Worm (Caenorhabditis elegans) whole organism, L1 larva: ENCODE results near the gene ddr-2.

Source experiments
- Y116A8C.19 ChIP-seq: sonication (generic microtip); optimal IDR thresholded peaks from 2 replicates; lab custom pipeline; 2016; ENCODE audit warnings: missing compliant biosample characterization, missing genetic modification characterization, borderline replicate concordance
- aly-2 ChIP-seq: fragments of 150-350 bp; optimal IDR thresholded peaks from 2 replicates; lab custom pipeline; 2014; ENCODE audit warnings: missing biosample characterization, missing genetic modification characterization
- ama-1 ChIP-seq: fragments of 150-350 bp; optimal IDR thresholded peaks from 2 replicates; lab custom pipeline; 2014
- ceh-63 ChIP-seq: fragments of 200-800 bp; sonication (Bioruptor generic); optimal IDR thresholded peaks from 2 replicates; lab custom pipeline; 2018; ENCODE audit warnings: mild to moderate bottlenecking, missing genetic modification characterization, missing compliant biosample characterization
- ceh-82 ChIP-seq, 3 experiments: fragments of 150-350 bp in 1 of 3; sonication (generic microtip) in 2 of 3; optimal IDR thresholded peaks; 2 replicates each; lab custom pipeline; 2014 to 2017; ENCODE audit warnings: missing biosample characterization in 3 of 3, missing genetic modification characterization in 3 of 3
- ceh-88 ChIP-seq: fragments of 200-800 bp; sonication (Bioruptor generic); IDR thresholded peaks from 2 replicates; pipeline ENCODE4 v1.3.6; 2022; ENCODE audit warnings: missing genetic modification characterization, missing compliant biosample characterization
- dpl-1 ChIP-seq, 3 experiments: fragments of 150-350 bp in 2 of 3; sonication (generic microtip) in 1 of 3; optimal IDR thresholded peaks; 2 replicates each; lab custom pipeline; 2014 to 2017; ENCODE audit warnings: missing biosample characterization in 3 of 3, missing genetic modification characterization in 3 of 3, missing genetic modification reagents in 3 of 3
- dsc-1 ChIP-seq: sonication (generic microtip); optimal IDR thresholded peaks from 2 replicates; lab custom pipeline; 2016; ENCODE audit warnings: mild to moderate bottlenecking, missing genetic modification characterization, missing compliant biosample characterization
- efl-1 ChIP-seq, 4 experiments: fragments of 150-350 bp; optimal IDR thresholded peaks in 3 of 4; peaks in 1 of 4; 1 replicate in 1 of 4; 2 replicates in 3 of 4; lab custom pipeline; 2014; ENCODE audit warnings: missing biosample characterization in 2 of 4, missing genetic modification characterization in 2 of 4, missing genetic modification reagents in 2 of 4
- efl-3 ChIP-seq: fragments of 200-800 bp; sonication (Bioruptor generic); optimal IDR thresholded peaks from 2 replicates; lab custom pipeline; 2018; ENCODE audit warnings: mild to moderate bottlenecking, missing genetic modification characterization, missing compliant biosample characterization
- egl-13 ChIP-seq: sonication (generic microtip); optimal IDR thresholded peaks from 2 replicates; lab custom pipeline; 2016; ENCODE audit warnings: missing genotype, missing genetic modification reagents, missing genetic modification characterization, missing compliant biosample characterization
- egl-27 ChIP-seq, 2 experiments: fragments of 150-350 bp in 1 of 2; sonication (generic microtip); optimal IDR thresholded peaks; 3 replicates each; lab custom pipeline; 2017 to 2018; ENCODE audit warnings: missing biosample characterization in 2 of 2, missing genetic modification characterization in 2 of 2, missing genetic modification reagents in 2 of 2
- elt-2 ChIP-seq: sonication (generic microtip); optimal IDR thresholded peaks from 2 replicates; lab custom pipeline; 2016; ENCODE audit warnings: missing genetic modification characterization, mild to moderate bottlenecking, inconsistent platforms, missing compliant biosample characterization, missing genetic modification reagents
- elt-3 ChIP-seq, 6 experiments: fragments of 150-350 bp in 1 of 6; sonication (generic microtip); optimal IDR thresholded peaks; 2 replicates each; lab custom pipeline; 2017 to 2018; ENCODE audit warnings: missing biosample characterization in 6 of 6, missing genetic modification characterization in 6 of 6, inconsistent platforms in 1 of 6
- ets-5 ChIP-seq: fragments of 200-800 bp; sonication (Bioruptor generic); IDR thresholded peaks from 2 replicates; pipeline ENCODE4 v1.3.6; 2022; ENCODE audit warnings: missing genetic modification characterization, missing compliant biosample characterization
- fos-1 ChIP-seq: fragments of 150-350 bp; optimal IDR thresholded peaks from 2 replicates; lab custom pipeline; 2014; ENCODE audit warnings: missing biosample characterization, missing genetic modification characterization
- grh-1 ChIP-seq: fragments of 200-800 bp; sonication (Bioruptor generic); IDR thresholded peaks from 2 replicates; pipeline ENCODE4 v1.3.6; 2022; ENCODE audit warnings: missing genetic modification reagents, missing genetic modification characterization, missing compliant biosample characterization
- hlh-4 ChIP-seq: sonication (generic microtip); optimal IDR thresholded peaks from 2 replicates; lab custom pipeline; 2016; ENCODE audit warnings: mild to moderate bottlenecking, missing genetic modification characterization, missing compliant biosample characterization
- hpl-2 ChIP-seq: fragments of 150-350 bp; optimal IDR thresholded peaks from 2 replicates; lab custom pipeline; 2014; ENCODE audit warnings: missing biosample characterization, missing genetic modification reagents, missing genetic modification characterization
- jun-1 ChIP-seq: fragments of 150-350 bp; optimal IDR thresholded peaks from 2 replicates; lab custom pipeline; 2014; ENCODE audit warnings: missing biosample characterization, missing genetic modification reagents, missing genetic modification characterization
- lin-13 ChIP-seq: fragments of 150-350 bp; optimal IDR thresholded peaks from 2 replicates; lab custom pipeline; 2014; ENCODE audit warnings: missing biosample characterization, missing genetic modification reagents, missing genetic modification characterization
- lin-14 ChIP-seq: fragments of 200-800 bp; sonication (Bioruptor generic); optimal IDR thresholded peaks from 2 replicates; lab custom pipeline; 2018; ENCODE audit warnings: mild to moderate bottlenecking, missing genetic modification characterization, moderate library complexity, missing compliant biosample characterization
- lin-15B ChIP-seq: fragments of 150-350 bp; sonication (generic microtip); optimal IDR thresholded peaks from 3 replicates; lab custom pipeline; 2014; ENCODE audit warnings: missing biosample characterization, missing genetic modification characterization
- lin-35 ChIP-seq, 2 experiments: fragments of 150-350 bp; optimal IDR thresholded peaks; 2 replicates each; lab custom pipeline; 2014; ENCODE audit warnings: missing biosample characterization in 2 of 2, missing genetic modification characterization in 2 of 2, missing genetic modification reagents in 2 of 2
- lin-39 ChIP-seq: fragments of 150-350 bp; optimal IDR thresholded peaks from 2 replicates; lab custom pipeline; 2014; ENCODE audit warnings: missing biosample characterization, missing genetic modification reagents, missing genetic modification characterization
- lsy-2 ChIP-seq, 2 experiments: fragments of 150-350 bp; optimal IDR thresholded peaks; 2 replicates each; lab custom pipeline; 2014; ENCODE audit warnings: missing biosample characterization in 2 of 2, missing genetic modification characterization in 2 of 2
- mab-9 ChIP-seq: fragments of 200-800 bp; sonication (Bioruptor generic); IDR thresholded peaks from 2 replicates; pipeline ENCODE4 v1.3.6; 2022; ENCODE audit warnings: missing genetic modification reagents, missing genetic modification characterization, missing compliant biosample characterization
- mdl-1 ChIP-seq, 2 experiments: fragments of 150-350 bp; optimal IDR thresholded peaks; 2 replicates each; lab custom pipeline; 2014 to 2017; ENCODE audit warnings: missing biosample characterization in 2 of 2, missing genetic modification characterization in 2 of 2, inconsistent platforms in 1 of 2
- mef-2 ChIP-seq: fragments of 150-350 bp; optimal IDR thresholded peaks from 2 replicates; lab custom pipeline; 2014; ENCODE audit warnings: missing biosample characterization, missing genetic modification characterization
- mep-1 ChIP-seq: fragments of 150-350 bp; optimal IDR thresholded peaks from 2 replicates; lab custom pipeline; 2014; ENCODE audit warnings: missing biosample characterization, missing genetic modification characterization
- nhr-19 ChIP-seq: fragments of 200-800 bp; sonication (Bioruptor generic); conservative IDR thresholded peaks from 2 replicates; pipeline ENCODE4 v1.3.6; 2022; ENCODE audit warnings: missing genetic modification characterization, missing compliant biosample characterization
- nhr-20 ChIP-seq: sonication (generic microtip); optimal IDR thresholded peaks from 2 replicates; lab custom pipeline; 2016; ENCODE audit warnings: mild to moderate bottlenecking, missing genetic modification characterization, missing compliant biosample characterization
- nhr-237 ChIP-seq: fragments of 150-350 bp; optimal IDR thresholded peaks from 2 replicates; lab custom pipeline; 2014; ENCODE audit warnings: missing biosample characterization, missing genetic modification characterization
- nhr-71 ChIP-seq: sonication (generic microtip); optimal IDR thresholded peaks from 2 replicates; lab custom pipeline; 2016; ENCODE audit warnings: mild to moderate bottlenecking, missing genetic modification characterization, moderate library complexity, missing compliant biosample characterization
- nhr-90 ChIP-seq: sonication (generic microtip); optimal IDR thresholded peaks from 2 replicates; lab custom pipeline; 2016; ENCODE audit warnings: mild to moderate bottlenecking, missing genetic modification characterization, missing compliant biosample characterization; ENCODE audit not compliant: poor library complexity
- pag-3 ChIP-seq: sonication (generic microtip); optimal IDR thresholded peaks from 2 replicates; lab custom pipeline; 2017; ENCODE audit warnings: missing genetic modification characterization, mild to moderate bottlenecking, missing compliant biosample characterization, antibody characterized with exemption, borderline replicate concordance; ENCODE audit not compliant: insufficient read depth
- pax-3 ChIP-seq: fragments of 200-800 bp; sonication (Bioruptor generic); optimal IDR thresholded peaks from 2 replicates; lab custom pipeline; 2018; ENCODE audit warnings: mild to moderate bottlenecking, missing genetic modification characterization, moderate library complexity, missing compliant biosample characterization
- pqm-1 ChIP-seq: sonication (generic microtip); optimal IDR thresholded peaks from 3 replicates; lab custom pipeline; 2017; ENCODE audit warnings: missing biosample characterization, missing genetic modification characterization
- rnt-1 ChIP-seq: sonication (generic microtip); optimal IDR thresholded peaks from 2 replicates; lab custom pipeline; 2016; ENCODE audit warnings: mild to moderate bottlenecking, missing genetic modification characterization, moderate library complexity, missing compliant biosample characterization
- skn-1 ChIP-seq: fragments of 150-350 bp; optimal IDR thresholded peaks from 2 replicates; lab custom pipeline; 2014; ENCODE audit warnings: missing biosample characterization, missing genetic modification characterization
- snpc-4 ChIP-seq: fragments of 150-350 bp; optimal IDR thresholded peaks from 2 replicates; lab custom pipeline; 2014; ENCODE audit warnings: missing biosample characterization, missing genetic modification characterization
- sptf-1 ChIP-seq: fragments of 150-350 bp; optimal IDR thresholded peaks from 2 replicates; lab custom pipeline; 2014; ENCODE audit warnings: missing biosample characterization, missing genetic modification characterization
- sup-37 ChIP-seq: fragments of 200-800 bp; sonication (Bioruptor generic); optimal IDR thresholded peaks from 2 replicates; lab custom pipeline; 2018; ENCODE audit warnings: mild to moderate bottlenecking, missing genetic modification characterization, missing compliant biosample characterization
- swsn-7 ChIP-seq: sonication (generic microtip); optimal IDR thresholded peaks from 2 replicates; lab custom pipeline; 2016; ENCODE audit warnings: missing genetic modification characterization, missing compliant biosample characterization
- tlp-1 ChIP-seq: fragments of 150-350 bp; optimal IDR thresholded peaks from 2 replicates; lab custom pipeline; 2014; ENCODE audit warnings: missing biosample characterization, missing genetic modification characterization
- unc-130 ChIP-seq: fragments of 150-350 bp; optimal IDR thresholded peaks from 2 replicates; lab custom pipeline; 2017; ENCODE audit warnings: missing biosample characterization, missing genetic modification characterization, inconsistent platforms
- unc-30 ChIP-seq: sonication (generic microtip); optimal IDR thresholded peaks from 2 replicates; lab custom pipeline; 2017; ENCODE audit warnings: missing biosample characterization, missing genetic modification characterization
- unc-86 ChIP-seq: sonication (generic microtip); optimal IDR thresholded peaks from 2 replicates; lab custom pipeline; 2016; ENCODE audit warnings: missing genetic modification characterization, missing compliant biosample characterization
- xbp-1 ChIP-seq: sonication (generic microtip); optimal IDR thresholded peaks from 2 replicates; lab custom pipeline; 2016; ENCODE audit warnings: missing genetic modification characterization, missing compliant biosample characterization
- zag-1 ChIP-seq: fragments of 150-350 bp; optimal IDR thresholded peaks from 2 replicates; lab custom pipeline; 2014; ENCODE audit warnings: missing biosample characterization, missing genetic modification characterization
- ztf-4 ChIP-seq: fragments of 150-350 bp; optimal IDR thresholded peaks from 2 replicates; lab custom pipeline; 2014; ENCODE audit warnings: missing biosample characterization, missing genetic modification characterization

Gene ddr-2

ce11 chrX:3334115-3334514 is 19.0 kb downstream of the ddr-2 start:
- TF ChIP-seq lin-15B (tag; lab: Kevin White, UChicago) (no peak), fos-1 (tag; lab: Kevin White, UChicago) (no peak), elt-2 (tag; lab: Kevin White, UChicago) (peak; percentile 65), nhr-71 (no peak), jun-1 (tag; lab: Kevin White, UChicago) (peak; percentile 8)
- TF ChIP-seq, all 84 proteins: peak for 2

- no peak for TF ChIP-seq aly-2 (tag; lab: Kevin White, UChicago)
- TF ChIP-seq jun-1 (tag; lab: Kevin White, UChicago), result no peak
- TF ChIP-seq lin-13 (GFP tag; lab: Kevin White, UChicago), result no peak
- no peak for TF ChIP-seq nhr-90 (tag; lab: Kevin White, UChicago)
- no peak for TF ChIP-seq ets-5 (GFP tag; lab: Robert Waterston, UW)
- TF ChIP-seq zag-1 (tag; lab: Kevin White, UChicago), result no peak
- TF ChIP-seq lin-14 (GFP tag; lab: Kevin White, UChicago), result peak; percentile 40
- no peak for TF ChIP-seq Y116A8C.19 (tag; lab: Kevin White, UChicago)
- no peak for TF ChIP-seq elt-3 (tag; optimal IDR thresholded peaks at IDR 0.05; lab: Kevin White, UChicago)
- TF ChIP-seq unc-30 (tag; lab: Kevin White, UChicago), result no peak
- no peak for TF ChIP-seq ama-1 (lab: Kevin White, UChicago)
- no peak for TF ChIP-seq hlh-4
- no peak for TF ChIP-seq nhr-19 (GFP tag; lab: Robert Waterston, UW)
- TF ChIP-seq skn-1 (tag; lab: Kevin White, UChicago), result no peak
- TF ChIP-seq ztf-4 (tag; lab: Kevin White, UChicago), result no peak
- TF ChIP-seq lsy-2 (tag; optimal IDR thresholded peaks at IDR 0.05; lab: Kevin White, UChicago), result peak in 1 of 2 experiments; percentile 5
- no peak for TF ChIP-seq nhr-20 (tag; lab: Kevin White, UChicago)
- no peak for TF ChIP-seq lin-39
- TF ChIP-seq pqm-1 (tag; lab: Kevin White, UChicago), result no peak
- no peak for TF ChIP-seq unc-86 (tag; lab: Kevin White, UChicago)
- TF ChIP-seq fos-1 (tag; lab: Kevin White, UChicago), result no peak
- TF ChIP-seq lin-35 (GFP tag; optimal IDR thresholded peaks at IDR 0.05; lab: Kevin White, UChicago), result no peak
- no peak for TF ChIP-seq mab-9 (GFP tag; lab: Robert Waterston, UW)
- no peak for TF ChIP-seq ceh-88 (GFP tag; lab: Robert Waterston, UW)
- TF ChIP-seq egl-13 (tag; lab: Kevin White, UChicago), result peak; percentile 59
- TF ChIP-seq dpl-1 (GFP tag; optimal IDR thresholded peaks at IDR 0.05; lab: Kevin White, UChicago), result no peak
- no peak for TF ChIP-seq ceh-63 (GFP tag; lab: Kevin White, UChicago)
- no peak for TF ChIP-seq hpl-2 (GFP tag; lab: Kevin White, UChicago)
- TF ChIP-seq pag-3 (tag; lab: Kevin White, UChicago), result no peak
- TF ChIP-seq nhr-237 (tag; lab: Kevin White, UChicago), result no peak
- no peak for TF ChIP-seq swsn-7 (tag; lab: Kevin White, UChicago)
- no peak for TF ChIP-seq ceh-82 (tag; optimal IDR thresholded peaks at IDR 0.05; lab: Kevin White, UChicago)
- TF ChIP-seq xbp-1 (tag; lab: Kevin White, UChicago), result no peak
- TF ChIP-seq rnt-1 (tag; lab: Kevin White, UChicago), result no peak
- peak; percentile 58 for TF ChIP-seq dsc-1
- TF ChIP-seq sup-37 (GFP tag; lab: Kevin White, UChicago), result no peak
- peak; percentile 33 for TF ChIP-seq nhr-71
- TF ChIP-seq mep-1 (tag; lab: Kevin White, UChicago), result no peak
- TF ChIP-seq mef-2, result no peak
- no peak for TF ChIP-seq efl-1 (optimal IDR thresholded peaks at IDR 0.05; lab: Kevin White, UChicago)
- TF ChIP-seq efl-1 (GFP tag; optimal IDR thresholded peaks at IDR 0.05 in 1 of 2; lab: Kevin White, UChicago), result no peak
- TF ChIP-seq pax-3 (tag; lab: Kevin White, UChicago), result no peak
- TF ChIP-seq efl-3 (GFP tag; lab: Kevin White, UChicago), result no peak
- no peak for TF ChIP-seq snpc-4 (tag; lab: Kevin White, UChicago)
- no peak for TF ChIP-seq grh-1 (GFP tag; lab: Robert Waterston, UW)
- no peak for TF ChIP-seq mdl-1 (tag; optimal IDR thresholded peaks at IDR 0.05; lab: Kevin White, UChicago)
- no peak for TF ChIP-seq sptf-1
- TF ChIP-seq egl-27 (tag; optimal IDR thresholded peaks at IDR 0.05; lab: Kevin White, UChicago), result no peak
- TF ChIP-seq tlp-1, result no peak
- TF ChIP-seq unc-130 (tag; lab: Kevin White, UChicago), result no peak
Observed at ce11 chrX:3339882-3340281, 24.8 kb downstream of the ddr-2 start.
